Worm (Caenorhabditis elegans) whole organism, young adult: Measurements from ENCODE around the gene scl-3.

Experiments
- B0035.1 ChIP-seq: sonication (generic microtip); optimal IDR thresholded peaks from 2 replicates; lab custom pipeline; 2016; ENCODE audit warnings: missing genetic modification characterization, mild to moderate bottlenecking, missing compliant biosample characterization, missing genotype, missing genetic modification reagents
- C06A6.2 ChIP-seq: fragments of 200-800 bp; sonication (Bioruptor generic); conservative IDR thresholded peaks from 2 replicates; pipeline ENCODE4 v1.3.6; 2022; ENCODE audit warnings: missing genetic modification characterization, missing compliant biosample characterization
- C17E4.6 ChIP-seq: fragments of 200-800 bp; sonication (Bioruptor generic); IDR thresholded peaks from 2 replicates; pipeline ENCODE4 v1.3.6; 2022; ENCODE audit warnings: missing genetic modification reagents, missing genetic modification characterization, missing compliant biosample characterization
- F10E7.11 ChIP-seq: sonication (generic microtip); optimal IDR thresholded peaks from 2 replicates; lab custom pipeline; 2017; ENCODE audit warnings: mild to moderate bottlenecking, missing genetic modification characterization, moderate library complexity, missing compliant biosample characterization
- F22D6.2 ChIP-seq: sonication (generic microtip); optimal IDR thresholded peaks from 2 replicates; lab custom pipeline; 2016; ENCODE audit warnings: mild to moderate bottlenecking, missing genetic modification characterization, missing compliant biosample characterization
- F39B2.1 ChIP-seq: fragments of 200-800 bp; sonication (Bioruptor generic); IDR thresholded peaks from 2 replicates; pipeline ENCODE4 v1.3.6; 2022; ENCODE audit warnings: missing genetic modification reagents, missing genetic modification characterization, missing compliant biosample characterization
- attf-5 ChIP-seq: fragments of 200-800 bp; sonication (Bioruptor generic); optimal IDR thresholded peaks from 2 replicates; lab custom pipeline; 2018; ENCODE audit warnings: mild to moderate bottlenecking, missing genetic modification characterization, missing compliant biosample characterization
- ceh-27 ChIP-seq: fragments of 200-800 bp; sonication (Bioruptor generic); optimal IDR thresholded peaks from 2 replicates; lab custom pipeline; 2018; ENCODE audit warnings: mild to moderate bottlenecking, missing genetic modification characterization, moderate library complexity, missing compliant biosample characterization
- ceh-91 ChIP-seq: fragments of 200-800 bp; sonication (Bioruptor generic); IDR thresholded peaks from 2 replicates; pipeline ENCODE4 v1.3.6; 2022; ENCODE audit warnings: missing genetic modification reagents, missing genetic modification characterization, missing compliant biosample characterization
- die-1 ChIP-seq: sonication (generic microtip); optimal IDR thresholded peaks from 2 replicates; lab custom pipeline; 2016; ENCODE audit warnings: missing genotype, mild to moderate bottlenecking, missing genetic modification characterization, missing compliant biosample characterization
- egl-44 ChIP-seq: fragments of 200-800 bp; sonication (Bioruptor generic); IDR thresholded peaks from 2 replicates; pipeline ENCODE4 v1.3.6; 2022; ENCODE audit warnings: missing genetic modification reagents, missing genetic modification characterization, missing compliant biosample characterization
- egrh-3 ChIP-seq: fragments of 200-800 bp; sonication (Bioruptor generic); IDR thresholded peaks from 2 replicates; pipeline ENCODE4 v1.3.6; 2022; ENCODE audit warnings: missing genetic modification reagents, missing genetic modification characterization, missing compliant biosample characterization
- hmg-20 ChIP-seq: fragments of 200-800 bp; sonication (Bioruptor generic); IDR thresholded peaks from 2 replicates; pipeline ENCODE4 v1.3.6; 2022; ENCODE audit warnings: missing genetic modification reagents, missing genetic modification characterization, missing compliant biosample characterization
- hrde-1 ChIP-seq: sonication (generic microtip); optimal IDR thresholded peaks from 2 replicates; lab custom pipeline; 2016; ENCODE audit warnings: missing genetic modification characterization, mild to moderate bottlenecking, missing compliant biosample characterization, moderate library complexity, missing genotype, missing genetic modification reagents, borderline replicate concordance
- lsy-27 ChIP-seq: sonication (generic microtip); optimal IDR thresholded peaks from 2 replicates; lab custom pipeline; 2017; ENCODE audit warnings: missing genetic modification characterization, mild to moderate bottlenecking, missing compliant biosample characterization, antibody characterized with exemption, missing genotype, borderline replicate concordance; ENCODE audit not compliant: insufficient read depth
- madf-3 ChIP-seq: fragments of 200-800 bp; sonication (Bioruptor generic); IDR thresholded peaks from 2 replicates; pipeline ENCODE4 v1.3.6; 2022; ENCODE audit warnings: missing genetic modification reagents, missing genetic modification characterization, missing compliant biosample characterization
- madf-8 ChIP-seq: fragments of 200-800 bp; sonication (Bioruptor generic); conservative IDR thresholded peaks from 2 replicates; pipeline ENCODE4 v1.3.6; 2022; ENCODE audit warnings: missing genetic modification reagents, missing genetic modification characterization, missing compliant biosample characterization
- mes-4 ChIP-seq: sonication (generic microtip); optimal IDR thresholded peaks from 2 replicates; lab custom pipeline; 2016; ENCODE audit warnings: missing genotype, missing genetic modification characterization, missing compliant biosample characterization
- nhr-80 ChIP-seq: sonication (generic microtip); optimal IDR thresholded peaks from 2 replicates; lab custom pipeline; 2016; ENCODE audit warnings: missing genetic modification characterization, missing compliant biosample characterization
- repo-1 ChIP-seq: sonication (generic microtip); optimal IDR thresholded peaks from 2 replicates; lab custom pipeline; 2017; ENCODE audit warnings: mild to moderate bottlenecking, missing genetic modification characterization, missing compliant biosample characterization
- snpc-3.4 ChIP-seq: sonication (generic microtip); optimal IDR thresholded peaks from 2 replicates; lab custom pipeline; 2017; ENCODE audit warnings: missing genetic modification characterization, mild to moderate bottlenecking, missing compliant biosample characterization, antibody characterized with exemption, moderate library complexity, missing genotype, missing genetic modification reagents
- snpc-4 ChIP-seq, 5 experiments: fragments of 150-350 bp in 1 of 5; sonication (generic microtip) in 4 of 5; optimal IDR thresholded peaks; 2 replicates each; lab custom pipeline; 2014 to 2018; ENCODE audit warnings: missing genetic modification characterization in 5 of 5, missing biosample characterization in 3 of 5, antibody characterized with exemption in 2 of 5, mild to moderate bottlenecking in 2 of 5, missing compliant biosample characterization in 2 of 5, missing genotype in 2 of 5, moderate library complexity in 2 of 5, missing genetic modification reagents in 1 of 5
- zfh-2 ChIP-seq: fragments of 200-800 bp; sonication (Bioruptor generic); conservative IDR thresholded peaks from 2 replicates; pipeline ENCODE4 v1.3.6; 2022; ENCODE audit warnings: missing genetic modification reagents, missing genetic modification characterization, missing compliant biosample characterization
- zim-3 ChIP-seq: sonication (generic microtip); optimal IDR thresholded peaks from 2 replicates; lab custom pipeline; 2017; ENCODE audit warnings: mild to moderate bottlenecking, missing genetic modification characterization, moderate library complexity, missing compliant biosample characterization
- ztf-25 ChIP-seq: fragments of 200-800 bp; sonication (Bioruptor generic); IDR thresholded peaks from 2 replicates; pipeline ENCODE4 v1.3.6; 2022; ENCODE audit warnings: missing genetic modification reagents, missing genetic modification characterization, missing compliant biosample characterization
- ztf-6 ChIP-seq: fragments of 200-800 bp; sonication (Bioruptor generic); IDR thresholded peaks from 2 replicates; pipeline ENCODE4 v1.3.6; 2022; ENCODE audit warnings: missing genetic modification reagents, missing genetic modification characterization, missing compliant biosample characterization

scl-3 gene

ce11 chrIV:13059284-13059683 is at the start of gene scl-3:
Gene scl-3, plus strand, starts transcription at chrIV:13059584.
- TF ChIP-seq ztf-6 (GFP tag; lab: Robert Waterston, UW) (no peak), ztf-25 (GFP tag; lab: Robert Waterston, UW) (no peak), die-1 (tag; lab: Kevin White, UChicago) (no peak)

ce11 chrIV:13013231-13013630 is 46.2 kb upstream of the scl-3 start:
- no peak for TF ChIP-seq egl-44 (GFP tag; lab: Robert Waterston, UW)
- TF ChIP-seq nhr-80 (tag; lab: Kevin White, UChicago): peak; percentile 2
- 0 out of 2 replicates have a peak, but pooled peaks have one; percentile 14 for TF ChIP-seq C06A6.2 (GFP tag; lab: Robert Waterston, UW)

DNA sequence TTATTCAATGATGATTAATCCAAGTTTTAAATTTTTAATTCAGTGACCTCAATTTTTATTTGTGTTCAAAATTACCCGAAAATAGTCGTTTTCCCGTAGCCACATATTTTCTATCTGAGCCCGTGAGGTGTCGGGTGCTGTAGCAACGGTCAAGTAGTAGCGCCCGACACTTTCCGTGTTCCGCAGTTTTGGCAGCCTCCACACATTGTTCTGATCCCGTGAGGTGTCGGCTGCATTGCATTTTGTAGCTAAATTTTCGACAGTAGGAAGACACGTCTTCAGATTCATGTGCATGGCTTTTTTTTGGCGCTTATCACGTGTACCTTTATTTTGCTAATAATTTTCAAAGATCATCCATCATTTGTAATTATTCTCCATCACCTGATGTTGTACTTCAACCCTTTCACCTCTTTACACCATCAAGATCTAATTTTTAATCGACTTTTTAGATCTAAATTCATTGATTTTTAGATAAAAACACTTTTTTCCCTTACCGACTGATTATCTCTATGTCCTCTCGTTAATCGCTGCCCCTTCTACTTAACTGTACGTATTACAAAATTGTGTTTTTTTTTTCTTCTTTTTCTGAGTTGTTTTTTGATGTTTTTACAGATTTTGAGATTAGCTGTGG is 45.6 kb upstream of the scl-3 start:
- TF ChIP-seq F39B2.1 (no peak), snpc-4 (GFP tag; optimal IDR thresholded peaks at IDR 0.05; lab: Kevin White, UChicago) (no peak), snpc-4 (tag; optimal IDR thresholded peaks at IDR 0.05; lab: Kevin White, UChicago) (peak; percentile 41 to 84 (median 62))

- TF ChIP-seq repo-1 (tag; lab: Kevin White, UChicago): no peak
- no peak for TF ChIP-seq madf-3
- no peak for TF ChIP-seq F22D6.2 (tag; lab: Kevin White, UChicago)
- no peak for TF ChIP-seq C06A6.2 (GFP tag; lab: Robert Waterston, UW)
- TF ChIP-seq hrde-1: no peak
- TF ChIP-seq ztf-6 (GFP tag; lab: Robert Waterston, UW): no peak
- TF ChIP-seq mes-4 (tag; lab: Kevin White, UChicago): no peak
- TF ChIP-seq ceh-27 (GFP tag; lab: Kevin White, UChicago): no peak
- no peak for TF ChIP-seq lsy-27 (tag; lab: Kevin White, UChicago)
- TF ChIP-seq hmg-20: no peak
These were observed 43.5 kb upstream of the scl-3 start for ce11 chrIV:13015801-13016404.

DNA sequence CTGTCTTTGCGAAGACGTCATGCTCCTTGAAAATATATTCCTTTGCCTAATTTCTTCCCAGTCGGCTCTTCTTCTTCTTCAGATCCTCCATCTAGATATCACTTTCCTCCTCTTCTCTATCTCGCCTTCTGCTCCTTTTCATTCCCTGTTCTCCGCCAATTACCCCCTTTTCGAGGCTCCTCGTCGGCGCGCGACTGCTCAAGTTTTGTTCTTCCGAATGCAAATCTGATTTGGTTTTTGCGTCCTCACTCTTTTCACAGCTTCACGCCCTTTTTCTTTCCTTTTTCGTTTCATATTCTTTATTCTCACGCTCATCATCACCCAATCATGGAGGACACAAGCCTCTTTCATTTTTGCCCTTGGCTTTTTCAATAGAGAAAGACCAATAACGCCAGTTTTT is 42.6 kb upstream of the scl-3 start:
- no peak for TF ChIP-seq zim-3 (tag; lab: Kevin White, UChicago)
- TF ChIP-seq egrh-3: 0 out of 2 replicates have a peak, but pooled peaks have one; percentile 8
- peak; percentile 73 for TF ChIP-seq zfh-2 (GFP tag; lab: Robert Waterston, UW)
- TF ChIP-seq snpc-3.4: no peak

ce11 chrIV:13021006-13021405 is 38.4 kb upstream of the scl-3 start:
- no peak for TF ChIP-seq C17E4.6 (GFP tag; lab: Robert Waterston, UW)
- no peak for TF ChIP-seq F10E7.11 (tag; lab: Kevin White, UChicago)
- no peak for TF ChIP-seq madf-8
- TF ChIP-seq ceh-91 (GFP tag; lab: Robert Waterston, UW): no peak
- no peak for TF ChIP-seq attf-5 (GFP tag; lab: Kevin White, UChicago)
- TF ChIP-seq B0035.1 (tag; lab: Kevin White, UChicago): no peak
